Fruit fly (Drosophila melanogaster) whole organism, embryonic: ENCODE data around the gene mthl2.

Source experiments
- Antp ChIP-seq: fragments of 200-800 bp; sonication (Bioruptor generic); optimal IDR thresholded peaks from 3 replicates; lab custom pipeline; 2016; ENCODE audit warnings: missing biosample characterization, missing genetic modification characterization
- Atf6 ChIP-seq: fragments of 200-800 bp; sonication (Bioruptor generic); IDR thresholded peaks from 2 replicates; pipeline ENCODE4 v1.3.6; 2022; ENCODE audit warnings: missing biosample characterization, missing genetic modification characterization
- B-H2 ChIP-seq: fragments of 200-800 bp; sonication (Bioruptor generic); optimal IDR thresholded peaks from 2 replicates; lab custom pipeline; 2018; ENCODE audit warnings: missing biosample characterization, mild to moderate bottlenecking, missing genetic modification characterization
- Bdp1 ChIP-seq: fragments of 200-800 bp; sonication (Bioruptor generic); optimal IDR thresholded peaks from 3 replicates; lab custom pipeline; 2016; ENCODE audit warnings: missing biosample characterization, missing genetic modification characterization
- CG10462 ChIP-seq: fragments of 200-800 bp; sonication (Bioruptor generic); optimal IDR thresholded peaks from 2 replicates; lab custom pipeline; 2016; ENCODE audit warnings: missing biosample characterization, missing genetic modification characterization
- CG11504 ChIP-seq: fragments of 200-800 bp; sonication (Bioruptor generic); optimal IDR thresholded peaks from 3 replicates; lab custom pipeline; 2019; ENCODE audit warnings: missing biosample characterization, mild to moderate bottlenecking, missing genetic modification characterization, moderate library complexity
- CG14667 ChIP-seq: fragments of 200-800 bp; sonication (Bioruptor generic); IDR thresholded peaks from 2 replicates; pipeline ENCODE4 v1.3.6; 2022; ENCODE audit warnings: missing biosample characterization, missing genetic modification characterization
- CG15269 ChIP-seq: fragments of 200-800 bp; sonication (Bioruptor generic); optimal IDR thresholded peaks from 2 replicates; lab custom pipeline; 2018; ENCODE audit warnings: missing biosample characterization, mild to moderate bottlenecking, missing genetic modification characterization, moderate library complexity
- CG15696 ChIP-seq: fragments of 200-800 bp; sonication (Bioruptor generic); optimal IDR thresholded peaks from 2 replicates; lab custom pipeline; 2019; ENCODE audit warnings: missing biosample characterization, mild to moderate bottlenecking, missing genetic modification characterization, moderate library complexity
- CG1647 ChIP-seq: fragments of 200-800 bp; sonication (Bioruptor generic); optimal IDR thresholded peaks from 3 replicates; lab custom pipeline; 2016; ENCODE audit warnings: missing biosample characterization, missing genetic modification characterization
- CG16779 ChIP-seq: fragments of 200-800 bp; sonication (Bioruptor generic); IDR thresholded peaks from 2 replicates; pipeline ENCODE4 v1.3.6; 2022; ENCODE audit warnings: missing biosample characterization, missing genetic modification characterization
- CG17612 ChIP-seq: fragments of 200-800 bp; sonication (Bioruptor generic); IDR thresholded peaks from 2 replicates; pipeline ENCODE4 v1.3.6; 2022; ENCODE audit warnings: missing biosample characterization, missing genetic modification characterization
- CG2120 ChIP-seq: fragments of 200-800 bp; sonication (Bioruptor generic); optimal IDR thresholded peaks from 3 replicates; lab custom pipeline; 2016; ENCODE audit warnings: missing biosample characterization, missing genetic modification characterization
- CG3163 ChIP-seq: fragments of 200-800 bp; sonication (Bioruptor generic); optimal IDR thresholded peaks from 3 replicates; lab custom pipeline; 2016; ENCODE audit warnings: missing biosample characterization, missing genetic modification characterization
- CG3281 ChIP-seq: fragments of 200-800 bp; sonication (Bioruptor generic); optimal IDR thresholded peaks from 3 replicates; lab custom pipeline; 2017; ENCODE audit warnings: missing biosample characterization, mild to moderate bottlenecking, missing genetic modification characterization
- CG33213 ChIP-seq: fragments of 200-800 bp; sonication (Bioruptor generic); optimal IDR thresholded peaks from 3 replicates; lab custom pipeline; 2016; ENCODE audit warnings: missing biosample characterization, missing genetic modification characterization
- CG7271 ChIP-seq: fragments of 200-800 bp; sonication (Bioruptor generic); optimal IDR thresholded peaks from 2 replicates; lab custom pipeline; 2018; ENCODE audit warnings: missing biosample characterization, mild to moderate bottlenecking, missing genetic modification characterization, moderate library complexity
- CG8281 ChIP-seq: fragments of 200-800 bp; sonication (Bioruptor generic); optimal IDR thresholded peaks from 2 replicates; lab custom pipeline; 2018; ENCODE audit warnings: missing biosample characterization, mild to moderate bottlenecking, missing genetic modification characterization, moderate library complexity
- Chrac-16 ChIP-seq: fragments of 200-800 bp; sonication (Bioruptor generic); optimal IDR thresholded peaks from 3 replicates; lab custom pipeline; 2016; ENCODE audit warnings: missing biosample characterization, missing genetic modification characterization
- Deaf1 ChIP-seq: fragments of 200-800 bp; optimal IDR thresholded peaks from 3 replicates; lab custom pipeline; 2019; ENCODE audit warnings: missing biosample characterization, mild to moderate bottlenecking, missing genetic modification characterization, moderate library complexity
- Dip2 ChIP-seq: fragments of 200-800 bp; sonication (Bioruptor generic); IDR thresholded peaks from 2 replicates; pipeline ENCODE4 v1.3.6; 2022; ENCODE audit warnings: missing biosample characterization, missing genetic modification characterization
- Dip3 ChIP-seq: fragments of 200-800 bp; sonication (Bioruptor generic); optimal IDR thresholded peaks from 3 replicates; lab custom pipeline; 2016; ENCODE audit warnings: missing biosample characterization, missing genetic modification characterization
- Dll ChIP-seq: fragments of 200-800 bp; sonication (Bioruptor generic); IDR thresholded peaks from 4 replicates; pipeline ENCODE4 v1.3.6; 2022; ENCODE audit warnings: missing biosample characterization, missing genetic modification characterization; ENCODE audit not compliant: partially characterized antibody
- Doc3 ChIP-seq: fragments of 200-800 bp; sonication (Bioruptor generic); IDR thresholded peaks from 3 replicates; pipeline ENCODE4 v1.3.6; 2022; ENCODE audit warnings: missing biosample characterization, missing genetic modification characterization; ENCODE audit not compliant: partially characterized antibody
- Elba2 ChIP-seq: fragments of 200-800 bp; sonication (Bioruptor generic); optimal IDR thresholded peaks from 3 replicates; lab custom pipeline; 2016; ENCODE audit warnings: missing biosample characterization, missing genetic modification characterization
- Gug ChIP-seq: fragments of 200-800 bp; sonication (Bioruptor generic); IDR thresholded peaks from 4 replicates; pipeline ENCODE4 v1.3.6; 2022; ENCODE audit warnings: missing biosample characterization, missing genetic modification characterization
- Hmx ChIP-seq: fragments of 200-800 bp; sonication (Bioruptor generic); optimal IDR thresholded peaks from 2 replicates; lab custom pipeline; 2016; ENCODE audit warnings: missing biosample characterization, missing genetic modification characterization
- Opbp ChIP-seq: fragments of 200-800 bp; sonication (Bioruptor generic); IDR thresholded peaks from 3 replicates; pipeline ENCODE4 v1.3.6; 2022; ENCODE audit warnings: missing biosample characterization, missing genetic modification characterization; ENCODE audit not compliant: partially characterized antibody
- Optix ChIP-seq: fragments of 200-800 bp; sonication (Bioruptor generic); IDR thresholded peaks from 3 replicates; pipeline ENCODE4 v1.3.6; 2022; ENCODE audit warnings: missing biosample characterization, missing genetic modification characterization
- Poxn ChIP-seq: fragments of 200-800 bp; sonication (Bioruptor generic); IDR thresholded peaks from 2 replicates; pipeline ENCODE4 v1.3.6; 2022; ENCODE audit warnings: missing biosample characterization, missing genetic modification characterization
- Spps ChIP-seq: fragments of 200-800 bp; sonication (Bioruptor generic); optimal IDR thresholded peaks from 2 replicates; lab custom pipeline; 2018; ENCODE audit warnings: missing biosample characterization, mild to moderate bottlenecking, missing genetic modification characterization
- Sry-δ ChIP-seq: fragments of 200-800 bp; sonication (Bioruptor generic); optimal IDR thresholded peaks from 2 replicates; lab custom pipeline; 2016; ENCODE audit warnings: missing biosample characterization, missing genetic modification characterization
- Vsx1 ChIP-seq: fragments of 200-800 bp; sonication (Bioruptor generic); optimal IDR thresholded peaks from 2 replicates; lab custom pipeline; 2017; ENCODE audit warnings: missing biosample characterization, mild to moderate bottlenecking, missing genetic modification characterization, missing genetic modification reagents
- chn ChIP-seq: fragments of 200-800 bp; sonication (Bioruptor generic); optimal IDR thresholded peaks from 2 replicates; lab custom pipeline; 2016; ENCODE audit warnings: missing biosample characterization, missing genetic modification characterization
- crc ChIP-seq: fragments of 200-800 bp; sonication (Bioruptor generic); optimal IDR thresholded peaks from 2 replicates; lab custom pipeline; 2016; ENCODE audit warnings: missing biosample characterization, missing genetic modification characterization
- gcm2 ChIP-seq: fragments of 200-800 bp; sonication (Bioruptor generic); optimal IDR thresholded peaks from 2 replicates; lab custom pipeline; 2016; ENCODE audit warnings: missing biosample characterization, missing genetic modification characterization
- gem ChIP-seq: fragments of 200-800 bp; sonication (Bioruptor generic); optimal IDR thresholded peaks from 2 replicates; lab custom pipeline; 2019; ENCODE audit warnings: missing biosample characterization, mild to moderate bottlenecking, missing genetic modification characterization, moderate library complexity
- gfzf ChIP-seq: fragments of 200-800 bp; sonication (Bioruptor generic); optimal IDR thresholded peaks from 2 replicates; lab custom pipeline; 2016; ENCODE audit warnings: missing biosample characterization, mild to moderate bottlenecking, missing genetic modification characterization, moderate library complexity
- grau ChIP-seq: fragments of 200-800 bp; optimal IDR thresholded peaks from 3 replicates; lab custom pipeline; 2019; ENCODE audit warnings: missing biosample characterization, mild to moderate bottlenecking, missing genetic modification characterization, moderate library complexity
- grn ChIP-seq: fragments of 200-800 bp; sonication (Bioruptor generic); optimal IDR thresholded peaks from 3 replicates; lab custom pipeline; 2017; ENCODE audit warnings: missing biosample characterization, missing genetic modification characterization
- hbn ChIP-seq: fragments of 200-800 bp; sonication (Bioruptor generic); IDR thresholded peaks from 2 replicates; pipeline ENCODE4 v1.3.6; 2022; ENCODE audit warnings: missing biosample characterization, missing genetic modification characterization; ENCODE audit not compliant: partially characterized antibody
- kay ChIP-seq: fragments of 200-800 bp; sonication (Bioruptor generic); optimal IDR thresholded peaks from 2 replicates; lab custom pipeline; 2016; ENCODE audit warnings: missing biosample characterization, missing genetic modification characterization
- mld ChIP-seq: fragments of 200-800 bp; sonication (Bioruptor generic); IDR thresholded peaks from 3 replicates; pipeline ENCODE4 v1.3.6; 2022; ENCODE audit warnings: missing biosample characterization, missing genetic modification characterization; ENCODE audit not compliant: partially characterized antibody
- scrt ChIP-seq: fragments of 200-800 bp; sonication (Bioruptor generic); optimal IDR thresholded peaks from 2 replicates; lab custom pipeline; 2018; ENCODE audit warnings: missing biosample characterization, mild to moderate bottlenecking, missing genetic modification characterization, moderate library complexity
- sens ChIP-seq: fragments of 200-800 bp; sonication (Bioruptor generic); peaks from one replicate; lab custom pipeline; 2016; ENCODE audit warnings: missing biosample characterization, missing genetic modification characterization
- ttk ChIP-seq: fragments of 200-800 bp; sonication (Bioruptor generic); IDR thresholded peaks from 2 replicates; pipeline ENCODE4 v2.1.2; 2022; ENCODE audit warnings: missing biosample characterization, missing genetic modification characterization
- usp ChIP-seq: fragments of >200 bp; optimal IDR thresholded peaks from 2 replicates; lab custom pipeline; 2017; ENCODE audit warnings: missing biosample characterization, missing genetic modification characterization
- vfl ChIP-seq: fragments of 200-800 bp; sonication (Bioruptor generic); optimal IDR thresholded peaks from 2 replicates; lab custom pipeline; 2016; ENCODE audit warnings: missing biosample characterization, missing genetic modification characterization
- zen ChIP-seq: fragments of 200-800 bp; sonication (Bioruptor generic); optimal IDR thresholded peaks from 3 replicates; lab custom pipeline; 2018; ENCODE audit warnings: missing biosample characterization, mild to moderate bottlenecking, missing genetic modification characterization, moderate library complexity
- zfh1 ChIP-seq: fragments of 200-800 bp; sonication (Bioruptor generic); IDR thresholded peaks from 3 replicates; pipeline ENCODE4 v1.3.6; 2022; ENCODE audit warnings: missing biosample characterization, missing genetic modification characterization

mthl2 gene

DNA sequence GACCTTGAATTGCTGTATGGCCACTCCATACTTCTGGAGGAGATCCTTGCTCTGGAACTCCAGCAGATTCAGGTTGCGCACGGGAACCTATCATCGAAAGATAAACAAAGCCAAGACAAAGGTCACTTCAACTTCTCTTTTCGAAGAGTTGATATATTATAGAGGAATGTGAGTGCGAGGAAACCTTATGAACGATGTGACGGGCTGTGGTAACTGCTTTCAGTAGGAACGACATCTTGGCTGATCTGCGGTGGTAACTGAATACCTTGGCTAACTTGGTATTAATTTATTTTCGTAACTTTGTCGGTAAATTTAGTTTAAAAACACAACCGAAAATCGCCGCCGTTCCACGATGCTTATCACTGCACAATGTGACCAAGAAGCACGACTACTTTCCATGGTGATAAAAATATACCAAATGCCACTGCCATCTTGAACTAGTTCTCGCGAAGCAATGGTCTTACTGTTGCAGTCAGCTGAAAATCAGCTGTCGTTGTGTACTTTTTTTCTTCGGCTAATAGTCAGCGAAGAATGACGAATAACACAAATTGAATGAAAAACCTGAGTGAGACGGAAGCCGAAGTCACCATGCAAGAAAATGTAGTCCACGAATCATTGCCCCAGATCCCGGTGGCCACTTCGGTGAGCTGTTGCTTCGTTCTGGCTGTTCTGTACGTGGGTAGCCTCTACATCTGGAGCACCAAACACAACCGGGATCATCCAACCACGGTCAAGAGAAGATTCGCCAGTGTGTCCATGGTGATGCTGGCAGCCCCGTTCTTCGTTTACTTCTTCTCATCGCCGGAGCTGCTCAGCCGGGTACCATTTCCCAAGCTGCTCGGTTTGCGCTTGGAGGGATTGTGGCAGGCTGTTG, 41.0 kb upstream of the mthl2 start, which contains the start of the genes ScsbetaG and Sras:
TSS of gene ScsbetaG (minus strand) at position 383 of the 874 bp plus-strand sequence.
TSS of gene Sras (plus strand) at position 466 of the 874 bp plus-strand sequence.
- TF ChIP-seq Gug (no peak), Elba2 (GFP tag; lab: Kevin White, UChicago) (peak; percentile 35), Dip3 (GFP tag; lab: Kevin White, UChicago) (no peak), vfl (GFP tag; lab: Kevin White, UChicago) (no peak), Atf6 (no peak), CG3281 (GFP tag; lab: Kevin White, UChicago) (no peak), Antp (GFP tag; lab: Kevin White, UChicago) (no peak), CG1647 (GFP tag; lab: Kevin White, UChicago) (no peak), CG2120 (no peak), CG17612 (GFP tag; lab: Robert Waterston, UW) (no peak), CG14667 (no peak), B-H2 (GFP tag; lab: Kevin White, UChicago) (peak; percentile 11), zen (tag; lab: Kevin White, UChicago) (no peak), scrt (GFP tag; lab: Kevin White, UChicago) (no peak), Doc3 (peak; percentile 43; the same call in 1 of the 3 replicates), CG11504 (tag; lab: Kevin White, UChicago) (no peak), gcm2 (no peak), CG3163 (GFP tag; lab: Kevin White, UChicago) (no peak), grn (GFP tag; lab: Kevin White, UChicago) (peak; percentile 98), mld (GFP tag; lab: Robert Waterston, UW) (no peak), ttk (no peak), Dip2 (GFP tag; lab: Robert Waterston, UW) (no peak), usp (no peak), sens (peak; percentile 55), Bdp1 (GFP tag; lab: Kevin White, UChicago) (no peak), CG33213 (GFP tag; lab: Kevin White, UChicago) (peak; percentile 26), CG8281 (tag; lab: Kevin White, UChicago) (no peak), Hmx (no peak), hbn (peak; percentile 35; the same call in 1 of the 2 replicates), gem (no peak), Vsx1 (peak; percentile 72), CG10462 (no peak), zfh1 (GFP tag; lab: Robert Waterston, UW) (no peak), Deaf1 (tag; lab: Kevin White, UChicago) (peak; percentile 49), Opbp (GFP tag; lab: Robert Waterston, UW) (no peak), Poxn (GFP tag; lab: Robert Waterston, UW) (no peak), crc (GFP tag; lab: Kevin White, UChicago) (no peak), Spps (no peak), grau (tag; lab: Kevin White, UChicago) (no peak), CG7271 (tag; lab: Kevin White, UChicago) (no peak), gfzf (GFP tag; lab: Kevin White, UChicago) (peak; percentile 87), CG15269 (tag; lab: Kevin White, UChicago) (no peak), CG15696 (no peak), Optix (GFP tag; lab: Robert Waterston, UW) (no peak), CG16779 (no peak), chn (GFP tag; lab: Kevin White, UChicago) (no peak), Sry-δ (peak; percentile 4), kay (GFP tag; lab: Kevin White, UChicago) (no peak), Dll (GFP tag; lab: Robert Waterston, UW) (no peak; the same call in 3 of the 4 replicates), Chrac-16 (GFP tag; lab: Kevin White, UChicago) (no peak)
